Worm (Caenorhabditis elegans) whole organism, L2 larva: ENCODE results near the gene lin-29.

Source experiments
- C34F6.9 ChIP-seq: fragments of 150-350 bp; optimal IDR thresholded peaks from 2 replicates; lab custom pipeline; 2014; ENCODE audit warnings: missing biosample characterization, missing genetic modification characterization
- F13H6.1 ChIP-seq: sonication (generic microtip); optimal IDR thresholded peaks from 2 replicates; lab custom pipeline; 2016; ENCODE audit warnings: missing genetic modification characterization, missing compliant biosample characterization
- R02D3.7 ChIP-seq: fragments of 150-350 bp; optimal IDR thresholded peaks from 2 replicates; lab custom pipeline; 2014; ENCODE audit warnings: missing biosample characterization, missing genetic modification characterization
- blmp-1 ChIP-seq: sonication (generic microtip); optimal IDR thresholded peaks from 2 replicates; lab custom pipeline; 2017; ENCODE audit warnings: missing genetic modification characterization, mild to moderate bottlenecking, missing compliant biosample characterization, antibody characterized with exemption, moderate library complexity; ENCODE audit not compliant: insufficient read depth
- crh-2 ChIP-seq: sonication (generic microtip); optimal IDR thresholded peaks from 2 replicates; lab custom pipeline; 2017; ENCODE audit warnings: missing biosample characterization, missing genetic modification characterization
- dmd-4 ChIP-seq: sonication (generic microtip); optimal IDR thresholded peaks from 2 replicates; lab custom pipeline; 2017; ENCODE audit warnings: missing biosample characterization, missing genetic modification characterization
- egl-27 ChIP-seq: sonication (generic microtip); optimal IDR thresholded peaks from 3 replicates; lab custom pipeline; 2017; ENCODE audit warnings: missing biosample characterization, missing genetic modification reagents, missing genetic modification characterization
- elt-1 ChIP-seq: fragments of 150-350 bp; optimal IDR thresholded peaks from 2 replicates; lab custom pipeline; 2014; ENCODE audit warnings: missing biosample characterization, missing genetic modification characterization
- fos-1 ChIP-seq: fragments of 150-350 bp; optimal IDR thresholded peaks from 2 replicates; lab custom pipeline; 2014; ENCODE audit warnings: missing biosample characterization, missing genetic modification characterization
- lin-11 ChIP-seq: fragments of 150-350 bp; sonication (generic microtip); optimal IDR thresholded peaks from 2 replicates; lab custom pipeline; 2014; ENCODE audit warnings: missing biosample characterization, missing genetic modification characterization, inconsistent platforms, mixed read lengths
- lin-13 ChIP-seq: fragments of 150-350 bp; optimal IDR thresholded peaks from 2 replicates; lab custom pipeline; 2014; ENCODE audit warnings: missing biosample characterization, missing genetic modification reagents, missing genetic modification characterization
- mab-5 ChIP-seq: fragments of 150-350 bp; optimal IDR thresholded peaks from 2 replicates; lab custom pipeline; 2014; ENCODE audit warnings: missing biosample characterization, missing genetic modification characterization
- mbf-1 ChIP-seq: sonication (generic microtip); optimal IDR thresholded peaks from 2 replicates; lab custom pipeline; 2017; ENCODE audit warnings: missing biosample characterization, missing genetic modification characterization
- mdl-1 ChIP-seq, 2 experiments: fragments of 150-350 bp in 1 of 2; sonication (generic microtip) in 1 of 2; optimal IDR thresholded peaks; 2 replicates each; lab custom pipeline; 2017; ENCODE audit warnings: missing biosample characterization in 2 of 2, missing genetic modification characterization in 2 of 2
- nhr-10 ChIP-seq: sonication (generic microtip); optimal IDR thresholded peaks from 2 replicates; lab custom pipeline; 2017; ENCODE audit warnings: missing biosample characterization, missing genetic modification characterization
- nhr-11 ChIP-seq: fragments of 150-350 bp; optimal IDR thresholded peaks from 2 replicates; lab custom pipeline; 2014; ENCODE audit warnings: missing biosample characterization, missing genetic modification characterization
- nhr-129 ChIP-seq: fragments of 150-350 bp; optimal IDR thresholded peaks from 2 replicates; lab custom pipeline; 2014; ENCODE audit warnings: missing biosample characterization, missing genetic modification characterization
- nhr-21 ChIP-seq: fragments of 150-350 bp; optimal IDR thresholded peaks from 2 replicates; lab custom pipeline; 2014; ENCODE audit warnings: missing biosample characterization, missing genetic modification characterization
- nhr-6 ChIP-seq: fragments of 150-350 bp; optimal IDR thresholded peaks from 2 replicates; lab custom pipeline; 2014; ENCODE audit warnings: missing biosample characterization, missing genetic modification characterization
- peb-1 ChIP-seq: fragments of 150-350 bp; optimal IDR thresholded peaks from 2 replicates; lab custom pipeline; 2014; ENCODE audit warnings: missing biosample characterization, missing genetic modification characterization
- sem-4 ChIP-seq: fragments of 150-350 bp; optimal IDR thresholded peaks from 2 replicates; lab custom pipeline; 2014; ENCODE audit warnings: missing biosample characterization, missing genetic modification reagents, missing genetic modification characterization
- skn-1 ChIP-seq: sonication (generic microtip); optimal IDR thresholded peaks from 2 replicates; lab custom pipeline; 2017; ENCODE audit warnings: missing biosample characterization, missing genetic modification characterization
- snpc-4 ChIP-seq: fragments of 150-350 bp; optimal IDR thresholded peaks from 2 replicates; lab custom pipeline; 2014; ENCODE audit warnings: missing biosample characterization, missing genetic modification characterization
- unc-39 ChIP-seq: fragments of 150-350 bp; optimal IDR thresholded peaks from 2 replicates; lab custom pipeline; 2014; ENCODE audit warnings: missing biosample characterization, missing genetic modification characterization
- unc-62 ChIP-seq: fragments of 150-350 bp; optimal IDR thresholded peaks from 2 replicates; lab custom pipeline; 2014; ENCODE audit warnings: missing biosample characterization, missing genetic modification reagents, missing genetic modification characterization
- ztf-11 ChIP-seq: sonication (generic microtip); optimal IDR thresholded peaks from 2 replicates; lab custom pipeline; 2017; ENCODE audit warnings: missing biosample characterization, missing genetic modification characterization
- ztf-4 ChIP-seq: fragments of 150-350 bp; optimal IDR thresholded peaks from 2 replicates; lab custom pipeline; 2014; ENCODE audit warnings: missing biosample characterization, missing genetic modification characterization

Gene lin-29

DNA sequence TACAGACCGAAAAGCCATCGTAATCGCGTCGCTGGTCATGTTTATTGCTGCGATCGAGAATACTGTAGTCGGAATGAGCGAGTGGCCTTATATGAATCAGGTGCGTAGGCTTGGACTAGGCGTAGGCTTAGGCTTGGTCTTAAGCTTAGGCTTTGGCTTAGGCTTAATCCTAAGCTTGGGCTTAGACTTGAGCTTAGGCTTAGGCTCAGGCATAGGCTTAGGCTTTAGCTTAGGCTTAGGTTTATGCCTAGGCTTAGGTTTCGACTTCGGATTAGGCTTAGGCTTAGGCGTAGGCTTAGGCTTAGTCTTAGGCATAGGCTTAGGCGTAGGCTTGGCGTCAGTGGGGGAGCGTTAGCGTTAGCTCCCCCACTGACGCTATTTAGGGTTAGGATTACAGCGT is 19.7 kb upstream of the lin-29 start:
- no peak for TF ChIP-seq ztf-11 (tag; lab: Kevin White, UChicago)
- TF ChIP-seq crh-2: no peak
- no peak for TF ChIP-seq nhr-6 (tag; lab: Kevin White, UChicago)
- TF ChIP-seq peb-1: no peak
- no peak for TF ChIP-seq nhr-21 (tag; lab: Kevin White, UChicago)
- TF ChIP-seq mbf-1: no peak
- no peak for TF ChIP-seq nhr-129
- no peak for TF ChIP-seq skn-1 (tag; lab: Kevin White, UChicago)
- TF ChIP-seq dmd-4 (tag; lab: Kevin White, UChicago): no peak
- TF ChIP-seq, all 48 proteins: peak for 0

DNA sequence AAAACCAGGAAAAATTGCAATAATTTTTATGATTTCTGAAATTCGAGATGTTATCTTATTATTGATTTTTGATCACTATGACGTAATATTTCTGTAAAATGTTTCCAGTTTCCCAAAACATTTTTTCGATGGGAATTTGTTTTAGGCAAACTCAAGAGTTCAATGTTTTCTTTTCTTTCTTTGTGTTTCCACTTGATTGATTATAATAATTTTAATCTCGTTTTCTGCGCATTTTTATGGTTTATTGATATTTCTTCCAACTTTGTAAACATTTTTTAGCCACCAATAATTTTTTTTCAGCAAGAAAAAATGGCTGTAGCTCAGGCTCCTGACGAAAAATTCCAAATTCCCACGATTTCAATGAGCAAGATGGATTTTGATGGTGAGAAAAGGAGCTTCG is 19.1 kb upstream of the lin-29 start, which contains the start of gene W03C9.6:
W03C9.6 (plus strand) TSS at position 301 of the 400 bp plus-strand sequence.
- no peak for TF ChIP-seq elt-1 (tag; lab: Kevin White, UChicago)
- no peak for TF ChIP-seq nhr-10 (tag; lab: Kevin White, UChicago)
- no peak for TF ChIP-seq R02D3.7 (tag; lab: Kevin White, UChicago)

DNA sequence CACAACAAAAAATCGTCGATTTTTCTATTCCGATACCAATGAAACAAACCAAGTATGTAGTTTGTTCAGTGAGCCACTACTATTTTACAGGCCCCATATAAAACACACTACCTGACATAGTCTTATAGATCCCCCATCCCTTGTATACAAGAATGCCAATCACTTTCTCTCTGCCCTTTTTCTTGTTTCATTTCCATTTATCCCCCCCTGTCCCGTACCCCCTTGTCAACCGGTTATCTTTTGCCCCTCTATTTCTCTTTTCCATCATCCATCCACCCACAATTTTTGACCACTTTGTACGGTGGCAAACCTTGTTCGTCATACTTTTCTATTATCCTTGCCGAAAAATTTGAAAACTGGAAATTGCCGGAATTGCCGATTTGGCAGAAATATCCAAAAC is 17.8 kb upstream of the lin-29 start:
- TF ChIP-seq blmp-1 (tag; lab: Kevin White, UChicago): peak; percentile 49
- no peak for TF ChIP-seq unc-62 (GFP tag; lab: Kevin White, UChicago)

DNA sequence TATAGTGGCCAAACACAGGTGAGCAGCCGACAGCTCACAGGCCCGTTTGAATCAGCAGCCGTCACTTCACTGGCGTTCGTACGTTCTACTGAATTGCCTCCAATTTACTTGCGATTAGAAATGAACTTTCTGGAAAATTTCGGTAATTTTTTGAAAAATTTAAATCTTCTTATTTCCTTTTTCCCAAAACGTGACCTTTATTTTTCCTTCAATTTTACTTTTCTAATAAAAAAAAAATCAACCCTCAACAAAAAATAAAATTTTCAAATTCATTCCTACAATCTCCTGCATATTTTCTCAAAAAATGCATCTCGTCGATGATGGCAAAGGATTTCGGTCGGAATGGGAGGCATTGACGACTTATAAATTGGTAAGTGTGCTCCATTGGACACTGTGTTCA is 13.3 kb upstream of the lin-29 start, which contains the start of gene W03C9.8:
W03C9.8 (plus strand) TSS at position 301 of the 400 bp plus-strand sequence.
- no peak for TF ChIP-seq F13H6.1 (tag; lab: Kevin White, UChicago)
- TF ChIP-seq C34F6.9 (tag; lab: Kevin White, UChicago): no peak

DNA sequence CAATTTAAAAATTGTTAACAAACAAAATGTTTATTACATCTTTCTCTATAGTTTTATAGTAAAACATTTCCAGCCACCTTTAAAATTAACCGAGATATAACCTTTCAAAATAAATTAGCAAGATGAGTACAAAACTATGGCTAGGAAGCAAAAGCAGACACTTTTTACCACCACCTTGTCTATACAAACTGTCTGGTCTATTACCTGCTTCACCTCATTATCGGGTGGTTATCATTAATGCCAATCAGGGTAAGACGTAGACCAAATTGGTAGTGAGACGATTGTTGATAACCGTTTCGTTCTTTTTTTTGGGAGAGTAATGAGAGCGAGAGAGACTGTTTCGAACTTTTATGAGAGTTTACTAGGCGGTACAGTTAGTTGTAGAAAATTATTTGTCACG is 1.2 kb upstream of the lin-29 start:
- TF ChIP-seq crh-2 (no peak), fos-1 (peak; percentile 27)
- TF ChIP-seq, all 48 proteins: peak for 1

DNA sequence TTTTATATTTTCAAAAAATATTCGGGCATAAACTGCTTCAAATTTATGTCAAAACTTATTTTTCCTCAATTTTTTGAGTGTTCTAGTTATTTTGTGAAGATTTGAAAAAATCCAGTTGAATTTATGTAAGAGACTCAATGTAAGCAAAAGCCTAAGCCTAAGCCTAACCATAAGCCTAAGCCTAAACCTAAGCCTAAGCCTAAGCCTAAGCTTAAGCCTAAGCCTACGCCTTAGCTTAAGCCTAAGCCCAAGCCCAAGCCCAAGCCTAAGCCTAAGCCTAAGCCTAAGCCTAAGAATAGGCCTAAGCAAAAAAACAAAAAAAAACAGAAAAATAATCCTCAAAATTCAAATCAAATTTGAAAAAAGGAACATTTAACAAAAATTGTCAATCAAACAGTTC is 5.0 kb downstream of the lin-29 start:
- no peak for TF ChIP-seq ztf-11 (tag; lab: Kevin White, UChicago)
- TF ChIP-seq egl-27 (tag; lab: Kevin White, UChicago): no peak
- no peak for TF ChIP-seq nhr-21 (tag; lab: Kevin White, UChicago)
- TF ChIP-seq unc-39 (tag; lab: Kevin White, UChicago): no peak
- no peak for TF ChIP-seq mbf-1
- no peak for TF ChIP-seq lin-11 (tag; lab: Kevin White, UChicago)
- TF ChIP-seq ztf-4 (tag; lab: Kevin White, UChicago): no peak
- TF ChIP-seq dmd-4 (tag; lab: Kevin White, UChicago): no peak
- TF ChIP-seq snpc-4 (tag; lab: Kevin White, UChicago): no peak
- no peak for TF ChIP-seq lin-13 (GFP tag; lab: Kevin White, UChicago)
- no peak for TF ChIP-seq crh-2

DNA sequence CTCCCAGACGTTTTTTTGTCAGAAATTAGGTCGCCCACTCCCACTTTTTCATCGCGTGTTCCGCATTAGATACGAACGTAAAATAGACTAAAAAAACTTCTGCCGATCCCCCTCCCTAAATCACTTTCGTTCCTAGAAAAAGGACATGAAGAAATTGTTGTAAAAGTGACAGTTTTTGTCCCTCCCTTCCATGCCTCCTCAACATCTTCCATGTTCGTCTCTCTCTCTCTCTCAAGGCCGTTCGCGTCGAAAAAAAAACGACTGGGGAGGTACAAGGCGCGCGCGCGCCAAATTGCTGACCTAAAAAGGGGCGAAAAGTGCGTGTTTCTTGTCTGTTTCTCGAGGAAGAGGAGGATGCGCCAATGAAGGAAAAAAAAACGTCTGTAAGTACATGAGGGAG is 6.4 kb downstream of the lin-29 start:
- TF ChIP-seq sem-4 (tag; lab: Kevin White, UChicago) (peak; percentile 64), mdl-1 (tag; optimal IDR thresholded peaks at IDR 0.05; lab: Kevin White, UChicago) (no peak), blmp-1 (tag; lab: Kevin White, UChicago) (peak; percentile 77), lin-13 (GFP tag; lab: Kevin White, UChicago) (no peak), unc-62 (GFP tag; lab: Kevin White, UChicago) (no peak)

DNA sequence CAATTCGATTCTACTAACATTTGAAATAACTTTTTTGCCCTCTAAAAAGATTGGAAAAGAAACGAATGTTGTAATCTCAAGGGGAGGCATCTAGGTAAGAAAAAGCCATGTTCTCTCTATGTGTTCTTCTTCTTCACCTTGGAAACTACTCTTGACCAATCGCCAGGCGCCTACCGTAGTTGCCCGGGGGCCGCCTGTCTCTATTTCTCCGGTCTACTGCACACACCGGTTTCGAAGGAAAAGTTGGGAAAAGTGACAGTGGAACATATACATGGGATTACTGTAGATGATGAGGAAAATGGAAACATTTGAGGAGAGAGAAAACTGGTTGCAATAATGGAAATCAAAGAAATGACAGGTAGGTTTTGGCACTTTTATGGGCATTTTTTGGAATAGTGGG is 8.6 kb downstream of the lin-29 start:
- TF ChIP-seq nhr-11 (tag; lab: Kevin White, UChicago) (no peak), mab-5 (no peak), sem-4 (tag; lab: Kevin White, UChicago) (no peak), lin-13 (GFP tag; lab: Kevin White, UChicago) (no peak)
